Fruit fly (Drosophila melanogaster) whole organism, embryonic: ENCODE data around the gene CG14219.

ENCODE experiments used
- Adf1 ChIP-seq: fragments of 200-800 bp; sonication (Bioruptor generic); IDR thresholded peaks from 2 replicates; pipeline ENCODE4 v1.3.6; 2022; ENCODE audit warnings: missing biosample characterization, missing genetic modification characterization
- Atf3 ChIP-seq: fragments of 200-800 bp; sonication (Bioruptor generic); optimal IDR thresholded peaks from 3 replicates; lab custom pipeline; 2016; ENCODE audit warnings: missing biosample characterization, missing genetic modification characterization
- BEAF-32 ChIP-seq: fragments of 200-800 bp; sonication (Bioruptor generic); optimal IDR thresholded peaks from 3 replicates; lab custom pipeline; 2017; ENCODE audit warnings: missing biosample characterization, missing genetic modification characterization, mild to moderate bottlenecking, moderate library complexity, missing genetic modification reagents
- Blimp-1 ChIP-seq: fragments of 200-800 bp; sonication (Bioruptor generic); optimal IDR thresholded peaks from 3 replicates; lab custom pipeline; 2018; ENCODE audit warnings: missing biosample characterization, missing genetic modification characterization, mild to moderate bottlenecking, moderate library complexity, missing genetic modification reagents
- CG10274 ChIP-seq: fragments of 200-800 bp; sonication (Bioruptor generic); optimal IDR thresholded peaks from 3 replicates; lab custom pipeline; 2017; ENCODE audit warnings: missing biosample characterization, mild to moderate bottlenecking, missing genetic modification characterization
- CG10321 ChIP-seq: fragments of 200-800 bp; sonication (Bioruptor generic); IDR thresholded peaks from 2 replicates; pipeline ENCODE4 v1.3.6; 2022; ENCODE audit warnings: missing biosample characterization, missing genetic modification characterization
- CG10366 ChIP-seq: fragments of 200-800 bp; sonication (Bioruptor generic); IDR thresholded peaks from 2 replicates; pipeline ENCODE4 v1.3.6; 2022; ENCODE audit warnings: missing biosample characterization, missing genetic modification characterization
- CG11456 ChIP-seq: fragments of 200-800 bp; sonication (Bioruptor generic); IDR thresholded peaks from 3 replicates; pipeline ENCODE4 v1.3.6; 2022; ENCODE audit warnings: missing biosample characterization, missing genetic modification characterization
- CG12769 ChIP-seq: fragments of 200-800 bp; sonication (Bioruptor generic); optimal IDR thresholded peaks from 2 replicates; lab custom pipeline; 2019; ENCODE audit warnings: missing biosample characterization, mild to moderate bottlenecking, missing genetic modification characterization, moderate library complexity
- CG13296 ChIP-seq: fragments of 200-800 bp; sonication (Bioruptor generic); optimal IDR thresholded peaks from 3 replicates; lab custom pipeline; 2018; ENCODE audit warnings: missing biosample characterization, mild to moderate bottlenecking, missing genetic modification characterization
- CG15073 ChIP-seq: fragments of 200-800 bp; sonication (Bioruptor generic); optimal IDR thresholded peaks from 2 replicates; lab custom pipeline; 2016; ENCODE audit warnings: missing biosample characterization, missing genetic modification characterization
- CG18764 ChIP-seq: fragments of 200-800 bp; sonication (Bioruptor generic); optimal IDR thresholded peaks from 3 replicates; lab custom pipeline; 2016; ENCODE audit warnings: missing biosample characterization, missing genetic modification characterization
- CG2889 ChIP-seq: fragments of 200-800 bp; sonication (Bioruptor generic); IDR thresholded peaks from 3 replicates; pipeline ENCODE4 v1.3.6; 2022; ENCODE audit warnings: missing biosample characterization, missing genetic modification characterization
- CG30020 ChIP-seq: fragments of 200-800 bp; optimal IDR thresholded peaks from 2 replicates; lab custom pipeline; 2019; ENCODE audit warnings: missing biosample characterization, mild to moderate bottlenecking, missing genetic modification characterization, moderate library complexity
- CG32772 ChIP-seq: fragments of 200-800 bp; sonication (Bioruptor generic); IDR thresholded peaks from 2 replicates; pipeline ENCODE4 v1.3.6; 2022; ENCODE audit warnings: missing biosample characterization, missing genetic modification characterization
- CG34376 ChIP-seq: fragments of 200-800 bp; sonication (Bioruptor generic); optimal IDR thresholded peaks from 2 replicates; lab custom pipeline; 2018; ENCODE audit warnings: missing biosample characterization, mild to moderate bottlenecking, missing genetic modification characterization
- CG4282 ChIP-seq: fragments of 200-800 bp; sonication (Bioruptor generic); optimal IDR thresholded peaks from 2 replicates; lab custom pipeline; 2016; ENCODE audit warnings: missing biosample characterization, missing genetic modification characterization
- CG4730 ChIP-seq: fragments of 200-800 bp; sonication (Bioruptor generic); IDR thresholded peaks from 2 replicates; pipeline ENCODE4 v1.3.6; 2022; ENCODE audit warnings: missing biosample characterization, missing genetic modification characterization
- CG6254 ChIP-seq: fragments of 200-800 bp; sonication (Bioruptor generic); optimal IDR thresholded peaks from 3 replicates; lab custom pipeline; 2017; ENCODE audit warnings: mild to moderate bottlenecking, missing biosample characterization, missing genetic modification reagents, missing genetic modification characterization
- CrebB ChIP-seq: fragments of 200-800 bp; sonication (Bioruptor generic); optimal IDR thresholded peaks from 3 replicates; lab custom pipeline; 2018; ENCODE audit warnings: missing biosample characterization, mild to moderate bottlenecking, missing genetic modification characterization
- Gsc ChIP-seq: fragments of 200-800 bp; sonication (Bioruptor generic); IDR thresholded peaks from 2 replicates; pipeline ENCODE4 v1.3.6; 2022; ENCODE audit warnings: missing biosample characterization, missing genetic modification characterization
- Lim3 ChIP-seq: fragments of 200-800 bp; sonication (Bioruptor generic); IDR thresholded peaks from 2 replicates; pipeline ENCODE4 v1.3.6; 2022; ENCODE audit warnings: missing biosample characterization, missing genetic modification characterization
- Max ChIP-seq: fragments of 200-800 bp; sonication (Bioruptor generic); optimal IDR thresholded peaks from 2 replicates; lab custom pipeline; 2016; ENCODE audit warnings: missing biosample characterization, mild to moderate bottlenecking, missing genetic modification characterization
- Nf-YC ChIP-seq: fragments of 200-800 bp; optimal IDR thresholded peaks from 3 replicates; lab custom pipeline; 2019; ENCODE audit warnings: missing biosample characterization, mild to moderate bottlenecking, missing genetic modification characterization, moderate library complexity
- Pdp1 ChIP-seq, 2 experiments: fragments of 200-800 bp; sonication (Bioruptor generic); optimal IDR thresholded peaks; 3 replicates each; lab custom pipeline; 2016; ENCODE audit warnings: missing biosample characterization in 2 of 2, missing genetic modification characterization in 2 of 2, mild to moderate bottlenecking in 1 of 2, moderate library complexity in 1 of 2
- Six4 ChIP-seq: fragments of 200-800 bp; sonication (Bioruptor generic); optimal IDR thresholded peaks from 2 replicates; lab custom pipeline; 2016; ENCODE audit warnings: missing biosample characterization, missing genetic modification characterization
- Spps ChIP-seq: fragments of 200-800 bp; sonication (Bioruptor generic); optimal IDR thresholded peaks from 2 replicates; lab custom pipeline; 2018; ENCODE audit warnings: missing biosample characterization, mild to moderate bottlenecking, missing genetic modification characterization
- Stat92E ChIP-seq, 3 experiments: fragments of >200 bp in 2 of 3; fragments of 200-800 bp in 1 of 3; sonication (Bioruptor generic) in 1 of 3; optimal IDR thresholded peaks; 2 replicates each; lab custom pipeline; 2017 to 2019; ENCODE audit warnings: missing biosample characterization in 3 of 3, missing genetic modification characterization in 3 of 3, mild to moderate bottlenecking in 1 of 3, moderate library complexity in 1 of 3
- Trl ChIP-seq, 3 experiments: fragments of >200 bp in 2 of 3; fragments of 200-800 bp in 1 of 3; sonication (Bioruptor generic) in 1 of 3; optimal IDR thresholded peaks; 2 replicates in 1 of 3; 3 replicates in 2 of 3; lab custom pipeline; 2016 to 2017; ENCODE audit warnings: missing biosample characterization in 1 of 3, missing genetic modification characterization in 1 of 3
- Vsx1 ChIP-seq: fragments of 200-800 bp; sonication (Bioruptor generic); optimal IDR thresholded peaks from 2 replicates; lab custom pipeline; 2017; ENCODE audit warnings: missing biosample characterization, mild to moderate bottlenecking, missing genetic modification characterization, missing genetic modification reagents
- aop ChIP-seq: fragments of 200-800 bp; sonication (Bioruptor generic); IDR thresholded peaks from 2 replicates; pipeline ENCODE4 v1.3.6; 2022; ENCODE audit warnings: missing biosample characterization, missing genetic modification characterization
- crol ChIP-seq: fragments of 200-800 bp; sonication (Bioruptor generic); IDR thresholded peaks from 2 replicates; pipeline ENCODE4 v1.3.6; 2022; ENCODE audit warnings: missing biosample characterization, missing genetic modification characterization
- disco-r ChIP-seq: fragments of 200-800 bp; sonication (Bioruptor generic); optimal IDR thresholded peaks from 2 replicates; lab custom pipeline; 2016; ENCODE audit warnings: missing biosample characterization, missing genetic modification characterization
- dmrt11E ChIP-seq: fragments of 200-800 bp; sonication (Bioruptor generic); optimal IDR thresholded peaks from 3 replicates; lab custom pipeline; 2018; ENCODE audit warnings: missing biosample characterization, mild to moderate bottlenecking, missing genetic modification characterization, moderate library complexity
- emc ChIP-seq: fragments of 200-800 bp; sonication (Bioruptor generic); optimal IDR thresholded peaks from 2 replicates; lab custom pipeline; 2016; ENCODE audit warnings: missing biosample characterization, missing genetic modification characterization
- eve ChIP-seq, 2 experiments: fragments of >200 bp; optimal IDR thresholded peaks; 2 replicates each; lab custom pipeline; 2017; ENCODE audit warnings: missing biosample characterization in 2 of 2, missing genetic modification characterization in 2 of 2
- ftz-f1 ChIP-seq: fragments of 200-800 bp; sonication (Bioruptor generic); optimal IDR thresholded peaks from 2 replicates; lab custom pipeline; 2016; ENCODE audit warnings: missing biosample characterization, missing genetic modification characterization
- gfzf ChIP-seq: fragments of 200-800 bp; sonication (Bioruptor generic); optimal IDR thresholded peaks from 2 replicates; lab custom pipeline; 2016; ENCODE audit warnings: missing biosample characterization, mild to moderate bottlenecking, missing genetic modification characterization, moderate library complexity
- h ChIP-seq: fragments of >200 bp; optimal IDR thresholded peaks from 2 replicates; lab custom pipeline; 2017
- hkb ChIP-seq, 2 experiments: fragments of 200-800 bp in 1 of 2; fragments of >200 bp in 1 of 2; sonication (Bioruptor generic) in 1 of 2; IDR thresholded peaks in 1 of 2; optimal IDR thresholded peaks in 1 of 2; 2 replicates each; pipeline versions ENCODE4 v1.3.6 to Lab custom; 2017 to 2022; ENCODE audit warnings: missing biosample characterization in 1 of 2, missing genetic modification characterization in 1 of 2
- jigr1 ChIP-seq: fragments of 200-800 bp; sonication (Bioruptor generic); IDR thresholded peaks from 3 replicates; pipeline ENCODE4 v1.3.6; 2022; ENCODE audit warnings: missing biosample characterization, missing genetic modification characterization
- ken ChIP-seq: fragments of 200-800 bp; sonication (Bioruptor generic); IDR thresholded peaks from 3 replicates; pipeline ENCODE4 v1.3.6; 2022; ENCODE audit warnings: missing biosample characterization, missing genetic modification characterization
- peb ChIP-seq: fragments of 200-800 bp; sonication (Bioruptor generic); IDR thresholded peaks from 2 replicates; pipeline ENCODE4 v1.3.6; 2022; ENCODE audit warnings: missing biosample characterization, missing genetic modification characterization
- schlank ChIP-seq: fragments of 200-800 bp; sonication (Bioruptor generic); optimal IDR thresholded peaks from 2 replicates; lab custom pipeline; 2018; ENCODE audit warnings: missing biosample characterization, mild to moderate bottlenecking, missing genetic modification characterization
- sd ChIP-seq: fragments of 200-800 bp; sonication (Bioruptor generic); optimal IDR thresholded peaks from 3 replicates; lab custom pipeline; 2018; ENCODE audit warnings: missing biosample characterization, mild to moderate bottlenecking, missing genetic modification characterization, moderate library complexity
- so ChIP-seq: fragments of 200-800 bp; sonication (Bioruptor generic); IDR thresholded peaks from 3 replicates; pipeline ENCODE4 v1.3.6; 2022; ENCODE audit warnings: missing biosample characterization, missing genetic modification characterization
- sob ChIP-seq: fragments of 200-800 bp; sonication (Bioruptor generic); IDR thresholded peaks from 2 replicates; pipeline ENCODE4 v1.3.6; 2022; ENCODE audit warnings: missing biosample characterization, missing genetic modification characterization
- sug ChIP-seq: fragments of 200-800 bp; optimal IDR thresholded peaks from 2 replicates; lab custom pipeline; 2019; ENCODE audit warnings: missing biosample characterization, mild to moderate bottlenecking, missing genetic modification characterization, moderate library complexity
- tin ChIP-seq: fragments of 200-800 bp; sonication (Bioruptor generic); optimal IDR thresholded peaks from 3 replicates; lab custom pipeline; 2016; ENCODE audit warnings: missing biosample characterization, missing genetic modification characterization
- toy ChIP-seq: fragments of 200-800 bp; sonication (Bioruptor generic); IDR thresholded peaks from 2 replicates; pipeline ENCODE4 v1.3.6; 2022; ENCODE audit warnings: missing biosample characterization, missing genetic modification characterization
- trem ChIP-seq: fragments of 200-800 bp; optimal IDR thresholded peaks from 3 replicates; lab custom pipeline; 2019; ENCODE audit warnings: missing biosample characterization, mild to moderate bottlenecking, missing genetic modification characterization, moderate library complexity
- zfh1 ChIP-seq: fragments of 200-800 bp; sonication (Bioruptor generic); IDR thresholded peaks from 3 replicates; pipeline ENCODE4 v1.3.6; 2022; ENCODE audit warnings: missing biosample characterization, missing genetic modification characterization

CG14219 gene

dm6 chrX:19605915-19606314 is 15.9 kb upstream of the CG14219 start:
- no peak for TF ChIP-seq Spps (tag; lab: Kevin White, UChicago)
- TF ChIP-seq CG11456 (GFP tag; lab: Robert Waterston, UW) = no peak
- TF ChIP-seq ftz-f1 (GFP tag; lab: Kevin White, UChicago) = no peak
- no peak for TF ChIP-seq Stat92E (GFP tag; optimal IDR thresholded peaks at IDR 0.05; lab: Kevin White, UChicago)
- TF ChIP-seq peb (GFP tag; lab: Robert Waterston, UW) = no peak
- peak; percentile 91 for TF ChIP-seq sd (tag; lab: Kevin White, UChicago)
- no peak for TF ChIP-seq jigr1
- TF ChIP-seq sug = peak; percentile 68
- no peak for TF ChIP-seq gfzf (GFP tag; lab: Kevin White, UChicago)
- TF ChIP-seq disco-r (GFP tag; lab: Kevin White, UChicago) = no peak
- TF ChIP-seq Adf1 = peak; percentile 9; the same call in 1 of the 2 replicates
- TF ChIP-seq zfh1 (GFP tag; lab: Robert Waterston, UW) = no peak
- TF ChIP-seq CG13296 (GFP tag; lab: Kevin White, UChicago) = no peak
- no peak for TF ChIP-seq dmrt11E (tag; lab: Kevin White, UChicago)
- TF ChIP-seq CG10274 (GFP tag; lab: Kevin White, UChicago) = no peak
- TF ChIP-seq Atf3 (GFP tag; lab: Kevin White, UChicago) = no peak
- no peak for TF ChIP-seq hkb (optimal IDR thresholded peaks at IDR 0.05; lab: Kevin White, UChicago)
- no peak for TF ChIP-seq hkb (GFP tag; IDR thresholded peaks at IDR 0.05; lab: Robert Waterston, UW)
- TF ChIP-seq aop (GFP tag; lab: Robert Waterston, UW) = no peak
- TF ChIP-seq CG4730 = no peak
- no peak for TF ChIP-seq Trl (optimal IDR thresholded peaks at IDR 0.05; lab: Kevin White, UChicago)
- TF ChIP-seq Trl (GFP tag; optimal IDR thresholded peaks at IDR 0.05; lab: Kevin White, UChicago) = no peak
- no peak for TF ChIP-seq Lim3 (GFP tag; lab: Robert Waterston, UW)
- TF ChIP-seq ken = no peak
- TF ChIP-seq emc (GFP tag; lab: Kevin White, UChicago) = no peak
- TF ChIP-seq Pdp1 (GFP tag; optimal IDR thresholded peaks at IDR 0.05; lab: Kevin White, UChicago) = peak in 1 of 2 experiments; percentile 85
- no peak for TF ChIP-seq trem
- no peak for TF ChIP-seq BEAF-32 (GFP tag; lab: Kevin White, UChicago)
- TF ChIP-seq crol (GFP tag; lab: Robert Waterston, UW) = peak; percentile 96
- TF ChIP-seq CG15073 (GFP tag; lab: Kevin White, UChicago) = no peak
- TF ChIP-seq Six4 (GFP tag; lab: Kevin White, UChicago) = no peak
- TF ChIP-seq tin = no peak
- TF ChIP-seq so (GFP tag; lab: Robert Waterston, UW) = no peak
- no peak for TF ChIP-seq CG30020 (tag; lab: Kevin White, UChicago)
- TF ChIP-seq CG2889 = no peak
- no peak for TF ChIP-seq CG10321 (GFP tag; lab: Robert Waterston, UW)
- no peak for TF ChIP-seq CG4282 (GFP tag; lab: Kevin White, UChicago)
- no peak for TF ChIP-seq schlank (tag; lab: Kevin White, UChicago)
- no peak for TF ChIP-seq CG32772
- TF ChIP-seq Blimp-1 = no peak
- no peak for TF ChIP-seq sob (GFP tag; lab: Robert Waterston, UW)
- TF ChIP-seq CG18764 (GFP tag; lab: Kevin White, UChicago) = no peak
- no peak for TF ChIP-seq CG10366 (GFP tag; lab: Robert Waterston, UW)
- TF ChIP-seq h (lab: Kevin White, UChicago) = no peak
- no peak for TF ChIP-seq CG6254 (GFP tag; lab: Kevin White, UChicago)
- no peak for TF ChIP-seq Gsc (GFP tag; lab: Robert Waterston, UW)
- TF ChIP-seq Nf-YC (tag; lab: Kevin White, UChicago) = no peak
- no peak for TF ChIP-seq eve (GFP tag; optimal IDR thresholded peaks at IDR 0.05; lab: Kevin White, UChicago)
- TF ChIP-seq CG12769 (tag; lab: Kevin White, UChicago) = peak; percentile 83
- TF ChIP-seq CG34376 = peak; percentile 0
- no peak for TF ChIP-seq Max
- TF ChIP-seq toy (GFP tag; lab: Robert Waterston, UW) = no peak
- no peak for TF ChIP-seq CrebB (tag; lab: Kevin White, UChicago)
- no peak for TF ChIP-seq Vsx1 (GFP tag; lab: Kevin White, UChicago)
